Worm (Caenorhabditis elegans) whole organism, young adult: ENCODE measurements around the gene clc-7.

Source experiments
- B0035.1 ChIP-seq: sonication (generic microtip); optimal IDR thresholded peaks from 2 replicates; lab custom pipeline; 2016; ENCODE audit warnings: missing genetic modification characterization, mild to moderate bottlenecking, missing compliant biosample characterization, missing genotype, missing genetic modification reagents
- B0336.3 ChIP-seq: fragments of 200-800 bp; sonication (Bioruptor generic); IDR thresholded peaks from 2 replicates; pipeline ENCODE4 v1.3.6; 2022; ENCODE audit warnings: missing genetic modification characterization, missing compliant biosample characterization
- C17E4.6 ChIP-seq: fragments of 200-800 bp; sonication (Bioruptor generic); IDR thresholded peaks from 2 replicates; pipeline ENCODE4 v1.3.6; 2022; ENCODE audit warnings: missing genetic modification reagents, missing genetic modification characterization, missing compliant biosample characterization
- D2030.7 ChIP-seq: fragments of 200-800 bp; sonication (Bioruptor generic); IDR thresholded peaks from 2 replicates; pipeline ENCODE4 v1.3.6; 2022; ENCODE audit warnings: missing genetic modification reagents, missing genetic modification characterization, missing compliant biosample characterization
- F37B4.10 ChIP-seq: fragments of 200-800 bp; sonication (Bioruptor generic); IDR thresholded peaks from 2 replicates; pipeline ENCODE4 v1.3.6; 2022; ENCODE audit warnings: missing genetic modification characterization, missing compliant biosample characterization
- F49E8.2 ChIP-seq: sonication (generic microtip); optimal IDR thresholded peaks from 3 replicates; lab custom pipeline; 2017; ENCODE audit warnings: missing genetic modification characterization, mild to moderate bottlenecking, missing compliant biosample characterization, antibody characterized with exemption, moderate library complexity; ENCODE audit not compliant: insufficient read depth
- F55B11.4 ChIP-seq: sonication (generic microtip); optimal IDR thresholded peaks from 2 replicates; lab custom pipeline; 2016; ENCODE audit warnings: missing compliant biosample characterization, missing genetic modification characterization, borderline replicate concordance; ENCODE audit not compliant: insufficient read depth
- F57A8.1 ChIP-seq: fragments of 200-800 bp; sonication (Bioruptor generic); optimal IDR thresholded peaks from 2 replicates; lab custom pipeline; 2018; ENCODE audit warnings: mild to moderate bottlenecking, missing genetic modification characterization, moderate library complexity, missing compliant biosample characterization
- K11D2.4 ChIP-seq: fragments of 200-800 bp; sonication (Bioruptor generic); IDR thresholded peaks from 2 replicates; pipeline ENCODE4 v1.3.6; 2022; ENCODE audit warnings: missing genetic modification reagents, missing genetic modification characterization, missing compliant biosample characterization
- T26A5.8 ChIP-seq: sonication (generic microtip); optimal IDR thresholded peaks from 2 replicates; lab custom pipeline; 2016; ENCODE audit warnings: missing genetic modification characterization, missing compliant biosample characterization
- Y56A3A.18 ChIP-seq: fragments of 200-800 bp; sonication (Bioruptor generic); IDR thresholded peaks from 2 replicates; pipeline ENCODE4 v1.3.6; 2022; ENCODE audit warnings: missing genetic modification reagents, missing genetic modification characterization, missing compliant biosample characterization
- Y67H2A.10 ChIP-seq: fragments of 200-800 bp; sonication (Bioruptor generic); conservative IDR thresholded peaks from 2 replicates; pipeline ENCODE4 v1.3.6; 2022; ENCODE audit warnings: missing genetic modification reagents, missing genetic modification characterization, missing compliant biosample characterization
- Y79H2A.3 ChIP-seq: fragments of 200-800 bp; sonication (Bioruptor generic); conservative IDR thresholded peaks from 2 replicates; pipeline ENCODE4 v1.3.6; 2022; ENCODE audit warnings: missing genetic modification reagents, missing genetic modification characterization, missing compliant biosample characterization
- akir-1 ChIP-seq: fragments of 200-800 bp; sonication (Bioruptor generic); optimal IDR thresholded peaks from 2 replicates; lab custom pipeline; 2018; ENCODE audit warnings: mild to moderate bottlenecking, missing genetic modification characterization, moderate library complexity, missing compliant biosample characterization
- ama-1 ChIP-seq, 3 experiments: fragments of 150-350 bp in 1 of 3; sonication (generic microtip) in 2 of 3; optimal IDR thresholded peaks; 2 replicates each; lab custom pipeline; 2014 to 2018; ENCODE audit warnings: missing biosample characterization in 2 of 3, missing genetic modification characterization in 2 of 3, missing genetic modification reagents in 2 of 3
- aptf-2 ChIP-seq: fragments of 200-800 bp; sonication (Bioruptor generic); conservative IDR thresholded peaks from 2 replicates; pipeline ENCODE4 v1.3.6; 2022; ENCODE audit warnings: missing genetic modification reagents, missing genetic modification characterization, missing compliant biosample characterization
- atf-7 ChIP-seq: sonication (generic microtip); optimal IDR thresholded peaks from 2 replicates; lab custom pipeline; 2017; ENCODE audit warnings: mild to moderate bottlenecking, missing genetic modification characterization, missing compliant biosample characterization
- athp-1 ChIP-seq: sonication (generic microtip); optimal IDR thresholded peaks from 2 replicates; lab custom pipeline; 2017; ENCODE audit warnings: mild to moderate bottlenecking, missing genetic modification characterization, missing compliant biosample characterization
- attf-3 ChIP-seq: fragments of 200-800 bp; sonication (Bioruptor generic); conservative IDR thresholded peaks from 2 replicates; pipeline ENCODE4 v1.3.6; 2022; ENCODE audit warnings: missing genetic modification reagents, missing genetic modification characterization, missing compliant biosample characterization
- cebp-2 ChIP-seq: fragments of 200-800 bp; sonication (Bioruptor generic); IDR thresholded peaks from 2 replicates; pipeline ENCODE4 v1.3.6; 2022; ENCODE audit warnings: missing genetic modification characterization, missing compliant biosample characterization
- ceh-27 ChIP-seq: fragments of 200-800 bp; sonication (Bioruptor generic); optimal IDR thresholded peaks from 2 replicates; lab custom pipeline; 2018; ENCODE audit warnings: mild to moderate bottlenecking, missing genetic modification characterization, moderate library complexity, missing compliant biosample characterization
- ceh-40 ChIP-seq: fragments of 200-800 bp; sonication (Bioruptor generic); IDR thresholded peaks from 2 replicates; pipeline ENCODE4 v1.3.6; 2022; ENCODE audit warnings: missing genetic modification characterization, missing compliant biosample characterization
- ceh-91 ChIP-seq: fragments of 200-800 bp; sonication (Bioruptor generic); IDR thresholded peaks from 2 replicates; pipeline ENCODE4 v1.3.6; 2022; ENCODE audit warnings: missing genetic modification reagents, missing genetic modification characterization, missing compliant biosample characterization
- egl-44 ChIP-seq: fragments of 200-800 bp; sonication (Bioruptor generic); IDR thresholded peaks from 2 replicates; pipeline ENCODE4 v1.3.6; 2022; ENCODE audit warnings: missing genetic modification reagents, missing genetic modification characterization, missing compliant biosample characterization
- hlh-12 ChIP-seq: sonication (generic microtip); optimal IDR thresholded peaks from 2 replicates; lab custom pipeline; 2016; ENCODE audit warnings: missing genetic modification characterization, missing compliant biosample characterization
- hmg-1.2 ChIP-seq: fragments of 200-800 bp; sonication (Bioruptor generic); IDR thresholded peaks from 2 replicates; pipeline ENCODE4 v1.3.6; 2022; ENCODE audit warnings: missing genetic modification reagents, missing genetic modification characterization, missing compliant biosample characterization
- lin-35 ChIP-seq, 3 experiments: fragments of 150-350 bp in 2 of 3; sonication (generic microtip) in 1 of 3; optimal IDR thresholded peaks; 2 replicates each; lab custom pipeline; 2014 to 2018; ENCODE audit warnings: missing biosample characterization in 3 of 3, missing genetic modification characterization in 3 of 3, missing genetic modification reagents in 3 of 3
- lin-40 ChIP-seq: sonication (generic microtip); optimal IDR thresholded peaks from 2 replicates; lab custom pipeline; 2016; ENCODE audit warnings: missing genetic modification characterization, mild to moderate bottlenecking, missing compliant biosample characterization, missing genotype, missing genetic modification reagents
- lin-54 ChIP-seq: fragments of 200-800 bp; sonication (Bioruptor generic); optimal IDR thresholded peaks from 2 replicates; lab custom pipeline; 2018; ENCODE audit warnings: mild to moderate bottlenecking, missing genetic modification characterization, missing compliant biosample characterization
- lir-1 ChIP-seq: fragments of 200-800 bp; sonication (Bioruptor generic); conservative IDR thresholded peaks from 2 replicates; pipeline ENCODE4 v1.3.6; 2022; ENCODE audit warnings: missing genetic modification reagents, missing genetic modification characterization, missing compliant biosample characterization
- madf-6 ChIP-seq: fragments of 200-800 bp; sonication (Bioruptor generic); IDR thresholded peaks from 2 replicates; pipeline ENCODE4 v1.3.6; 2022; ENCODE audit warnings: missing genetic modification reagents, missing genetic modification characterization, missing compliant biosample characterization
- mel-28 ChIP-seq: sonication (generic microtip); optimal IDR thresholded peaks from 2 replicates; lab custom pipeline; 2016; ENCODE audit warnings: borderline replicate concordance, mild to moderate bottlenecking, missing genetic modification characterization, missing compliant biosample characterization
- nhr-90 ChIP-seq: sonication (generic microtip); optimal IDR thresholded peaks from 2 replicates; lab custom pipeline; 2016; ENCODE audit warnings: missing genotype, mild to moderate bottlenecking, missing genetic modification characterization, missing compliant biosample characterization
- pbrm-1 ChIP-seq: fragments of 200-800 bp; sonication (Bioruptor generic); IDR thresholded peaks from 2 replicates; pipeline ENCODE4 v1.3.6; 2022; ENCODE audit warnings: missing genetic modification reagents, missing genetic modification characterization, missing compliant biosample characterization
- rec-8 ChIP-seq, 2 experiments: sonication (generic microtip); optimal IDR thresholded peaks; 2 replicates each; lab custom pipeline; 2016; ENCODE audit warnings: mild to moderate bottlenecking in 2 of 2, missing genetic modification characterization in 2 of 2, missing genetic modification reagents in 2 of 2, missing genotype in 2 of 2, missing biosample characterization in 1 of 2, missing compliant biosample characterization in 1 of 2, moderate library complexity in 1 of 2
- repo-1 ChIP-seq: sonication (generic microtip); optimal IDR thresholded peaks from 2 replicates; lab custom pipeline; 2017; ENCODE audit warnings: mild to moderate bottlenecking, missing genetic modification characterization, missing compliant biosample characterization
- rpc-1 ChIP-seq, 2 experiments: fragments of 150-350 bp in 1 of 2; sonication (generic microtip) in 1 of 2; optimal IDR thresholded peaks; 2 replicates each; lab custom pipeline; 2014 to 2018; ENCODE audit warnings: missing biosample characterization in 1 of 2, missing genetic modification characterization in 1 of 2, missing genetic modification reagents in 1 of 2, missing genotype in 1 of 2
- sdz-38 ChIP-seq: sonication (generic microtip); optimal IDR thresholded peaks from 2 replicates; lab custom pipeline; 2016; ENCODE audit warnings: missing genotype, missing genetic modification characterization, missing compliant biosample characterization
- sea-2 ChIP-seq: fragments of 200-800 bp; sonication (Bioruptor generic); IDR thresholded peaks from 2 replicates; pipeline ENCODE4 v1.3.6; 2022; ENCODE audit warnings: missing genetic modification characterization, missing compliant biosample characterization
- snpc-1.3 ChIP-seq: sonication (generic microtip); optimal IDR thresholded peaks from 2 replicates; lab custom pipeline; 2017; ENCODE audit warnings: missing genetic modification characterization, mild to moderate bottlenecking, missing compliant biosample characterization, antibody characterized with exemption, moderate library complexity, missing genotype, missing genetic modification reagents; ENCODE audit not compliant: insufficient read depth
- tlf-1 ChIP-seq: fragments of 200-800 bp; sonication (Bioruptor generic); optimal IDR thresholded peaks from 2 replicates; lab custom pipeline; 2018; ENCODE audit warnings: mild to moderate bottlenecking, missing genetic modification characterization, missing compliant biosample characterization
- zfh-2 ChIP-seq: fragments of 200-800 bp; sonication (Bioruptor generic); conservative IDR thresholded peaks from 2 replicates; pipeline ENCODE4 v1.3.6; 2022; ENCODE audit warnings: missing genetic modification reagents, missing genetic modification characterization, missing compliant biosample characterization
- ztf-18 ChIP-seq: sonication (generic microtip); optimal IDR thresholded peaks from 2 replicates; lab custom pipeline; 2016; ENCODE audit warnings: missing genotype, mild to moderate bottlenecking, missing genetic modification characterization, missing compliant biosample characterization
- ztf-28 ChIP-seq: fragments of 200-800 bp; sonication (Bioruptor generic); IDR thresholded peaks from 2 replicates; pipeline ENCODE4 v1.3.6; 2022; ENCODE audit warnings: missing genetic modification reagents, missing genetic modification characterization, missing compliant biosample characterization
- ztf-6 ChIP-seq: fragments of 200-800 bp; sonication (Bioruptor generic); IDR thresholded peaks from 2 replicates; pipeline ENCODE4 v1.3.6; 2022; ENCODE audit warnings: missing genetic modification reagents, missing genetic modification characterization, missing compliant biosample characterization

Gene clc-7

ce11 chrX:5098935-5099334, 31.0 kb downstream of the clc-7 start:
- TF ChIP-seq sea-2 (GFP tag; lab: Robert Waterston, UW) = no peak
- TF ChIP-seq rec-8 (tag; optimal IDR thresholded peaks at IDR 0.05; lab: Kevin White, UChicago) = no peak

DNA sequence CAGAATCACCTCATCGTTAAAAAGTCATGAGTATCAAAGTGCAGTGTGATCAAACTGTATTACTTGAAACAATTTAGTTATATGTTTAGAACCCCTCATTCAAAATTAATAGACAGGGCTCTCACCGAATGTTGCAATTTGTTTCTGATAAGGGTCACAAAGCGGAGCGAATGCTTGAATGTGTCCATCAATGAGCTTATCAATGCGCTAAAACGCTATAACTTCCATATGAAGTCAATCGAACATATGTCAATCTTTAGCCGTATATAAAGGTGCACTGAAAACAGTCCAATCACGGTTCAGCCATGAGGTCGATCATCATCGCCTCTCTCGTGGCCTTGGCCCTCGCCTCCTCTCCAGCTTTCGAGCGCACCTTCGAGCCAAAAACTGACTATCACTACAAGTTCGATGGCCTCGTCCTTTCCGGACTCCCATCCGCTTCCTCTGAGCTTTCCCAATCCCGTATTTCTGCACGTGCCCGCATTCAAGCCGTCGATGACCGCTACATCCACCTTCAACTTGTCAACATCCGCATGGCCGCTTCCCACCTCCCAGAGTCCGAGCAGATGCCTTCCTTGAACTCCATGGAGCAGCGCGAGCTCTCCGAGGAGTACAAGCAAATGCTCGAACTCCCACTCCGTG, 33.0 kb downstream of the clc-7 start, which contains the start of gene vit-2:
TSS of gene vit-2 (plus strand) at position 305 of the 642 bp plus-strand sequence.
- TF ChIP-seq ceh-27 (GFP tag; lab: Kevin White, UChicago) = no peak
- TF ChIP-seq cebp-2 (GFP tag; lab: Robert Waterston, UW) = no peak
- TF ChIP-seq tlf-1 = no peak
- no peak for TF ChIP-seq rpc-1 (optimal IDR thresholded peaks at IDR 0.05; lab: Kevin White, UChicago)
- no peak for TF ChIP-seq rpc-1 (tag; optimal IDR thresholded peaks at IDR 0.05; lab: Kevin White, UChicago)
- TF ChIP-seq zfh-2 (GFP tag; lab: Robert Waterston, UW) = peak; percentile 76
- no peak for TF ChIP-seq hlh-12 (tag; lab: Kevin White, UChicago)
- TF ChIP-seq ceh-40 = no peak
- TF ChIP-seq aptf-2 = no peak
- no peak for TF ChIP-seq lin-54 (GFP tag; lab: Kevin White, UChicago)
- TF ChIP-seq repo-1 (tag; lab: Kevin White, UChicago) = peak; percentile 42
- no peak for TF ChIP-seq F49E8.2
- TF ChIP-seq atf-7 (tag; lab: Kevin White, UChicago) = peak; percentile 45
- TF ChIP-seq egl-44 (GFP tag; lab: Robert Waterston, UW) = no peak
- no peak for TF ChIP-seq ztf-6 (GFP tag; lab: Robert Waterston, UW)
- no peak for TF ChIP-seq C17E4.6
- no peak for TF ChIP-seq athp-1 (tag; lab: Kevin White, UChicago)
- peak; percentile 30; the same call in 1 of the 2 replicates for TF ChIP-seq madf-6
- no peak for TF ChIP-seq ztf-18
- TF ChIP-seq F37B4.10 = no peak
- TF ChIP-seq B0035.1 = peak; percentile 25
- TF ChIP-seq lin-40 = peak; percentile 40
- TF ChIP-seq nhr-90 = peak; percentile 70
- no peak for TF ChIP-seq Y79H2A.3 (GFP tag; lab: Robert Waterston, UW)
- no peak for TF ChIP-seq Y67H2A.10 (GFP tag; lab: Robert Waterston, UW)
- TF ChIP-seq Y56A3A.18 = no peak
- no peak for TF ChIP-seq lin-35 (GFP tag; optimal IDR thresholded peaks at IDR 0.05; lab: Kevin White, UChicago)
- TF ChIP-seq F55B11.4 (tag; lab: Kevin White, UChicago) = no peak
- TF ChIP-seq sdz-38 (tag; lab: Kevin White, UChicago) = no peak
- TF ChIP-seq F57A8.1 (GFP tag; lab: Kevin White, UChicago) = no peak
- no peak for TF ChIP-seq D2030.7 (GFP tag; lab: Robert Waterston, UW)
- TF ChIP-seq snpc-1.3 (tag; lab: Kevin White, UChicago) = no peak
- no peak for TF ChIP-seq attf-3 (GFP tag; lab: Robert Waterston, UW)
- peak; percentile 68 for TF ChIP-seq B0336.3 (GFP tag; lab: Robert Waterston, UW)
- no peak for TF ChIP-seq T26A5.8 (tag; lab: Kevin White, UChicago)
- no peak for TF ChIP-seq mel-28 (tag; lab: Kevin White, UChicago)
- TF ChIP-seq ceh-91 (GFP tag; lab: Robert Waterston, UW) = no peak
- TF ChIP-seq pbrm-1 (GFP tag; lab: Robert Waterston, UW) = peak; percentile 48; the same call in 1 of the 2 replicates
- TF ChIP-seq lir-1 (GFP tag; lab: Robert Waterston, UW) = no peak
- no peak for TF ChIP-seq akir-1
- no peak for TF ChIP-seq K11D2.4 (GFP tag; lab: Robert Waterston, UW)
- no peak for TF ChIP-seq ztf-28
- no peak for TF ChIP-seq ama-1 (optimal IDR thresholded peaks at IDR 0.05; lab: Kevin White, UChicago)
- TF ChIP-seq ama-1 (GFP tag; optimal IDR thresholded peaks at IDR 0.05; lab: Kevin White, UChicago) = no peak
- TF ChIP-seq hmg-1.2 = no peak
